Worm (Caenorhabditis elegans) whole organism, L4 larva: Measurements from ENCODE around the gene M03A1.3.

Source experiments
- D1046.2 ChIP-seq: fragments of 200-800 bp; sonication (Bioruptor generic); IDR thresholded peaks from 2 replicates; pipeline ENCODE4 v1.3.6; 2022; ENCODE audit warnings: missing genetic modification characterization, missing compliant biosample characterization
- ama-1 ChIP-seq: fragments of 150-350 bp; optimal IDR thresholded peaks from 2 replicates; lab custom pipeline; 2014; ENCODE audit warnings: inconsistent platforms, mixed read lengths
- attf-4 ChIP-seq: sonication (generic microtip); optimal IDR thresholded peaks from 3 replicates; lab custom pipeline; 2017; ENCODE audit warnings: missing biosample characterization, missing genetic modification characterization
- daf-8 ChIP-seq: fragments of 200-800 bp; sonication (Bioruptor generic); IDR thresholded peaks from 2 replicates; pipeline ENCODE4 v1.3.6; 2022; ENCODE audit warnings: missing genetic modification characterization, missing compliant biosample characterization
- gei-8 ChIP-seq: fragments of 200-800 bp; sonication (Bioruptor generic); optimal IDR thresholded peaks from 2 replicates; lab custom pipeline; 2018; ENCODE audit warnings: mild to moderate bottlenecking, missing genetic modification characterization, missing compliant biosample characterization
- lin-39 ChIP-seq: fragments of 150-350 bp; optimal IDR thresholded peaks from 2 replicates; lab custom pipeline; 2014; ENCODE audit warnings: missing biosample characterization, missing genetic modification reagents, missing genetic modification characterization

- TF ChIP-seq gei-8 (GFP tag; lab: Kevin White, UChicago) (no peak), attf-4 (tag; lab: Kevin White, UChicago) (no peak), daf-8 (GFP tag; lab: Robert Waterston, UW) (no peak), D1046.2 (GFP tag; lab: Robert Waterston, UW) (no peak), ama-1 (lab: Kevin White, UChicago) (no peak), lin-39 (tag; lab: Kevin White, UChicago) (no peak)
These were observed at the start of gene M03A1.3 for ce11 chrII:4557487-4557886.
